Worm (Caenorhabditis elegans): ENCODE data around the gene nth-1.

nth-1 gene

ce11 chrIII:4280215-4281173 is 13.6 kb downstream of the nth-1 start, which contains the start of gene sup-26:
TSS of gene sup-26 (minus strand) at chrIII:4280224.
- TF ChIP-seq pqm-1 (tag; optimal IDR thresholded peaks at IDR 0.05), result no peak
- no peak for TF ChIP-seq fkh-10 (GFP tag; optimal IDR thresholded peaks at IDR 0.05)
- no peak for TF ChIP-seq R02D3.7 (tag; optimal IDR thresholded peaks at IDR 0.05)
- TF ChIP-seq sea-2 (GFP tag; optimal IDR thresholded peaks at IDR 0.05), result no peak
- TF ChIP-seq lin-39 (tag; optimal IDR thresholded peaks at IDR 0.05), result peak; percentile 23
- TF ChIP-seq elt-3 (tag; optimal IDR thresholded peaks at IDR 0.05), result peak in 1 of 3 experiments; percentile 45
- TF ChIP-seq ceh-9 (tag; optimal IDR thresholded peaks at IDR 0.05), result no peak
- TF ChIP-seq ama-1 (optimal IDR thresholded peaks at IDR 0.05), result peak; percentile 7
- TF ChIP-seq nhr-23 (tag; optimal IDR thresholded peaks at IDR 0.05), result peak; percentile 44
- TF ChIP-seq elt-2 (tag; optimal IDR thresholded peaks at IDR 0.05), result no peak
- no peak for TF ChIP-seq aly-2 (tag; optimal IDR thresholded peaks at IDR 0.05)
- TF ChIP-seq lin-15B (tag; optimal IDR thresholded peaks at IDR 0.05), result no peak
- TF ChIP-seq nhr-28 (tag; optimal IDR thresholded peaks at IDR 0.05), result no peak
- peak; percentile 41 for TF ChIP-seq nhr-25 (tag; optimal IDR thresholded peaks at IDR 0.05)
- TF ChIP-seq elt-1 (tag; optimal IDR thresholded peaks at IDR 0.05), result no peak
- peak; percentile 2 for TF ChIP-seq mdl-1 (tag; optimal IDR thresholded peaks at IDR 0.05)
- no peak for TF ChIP-seq mml-1 (tag; optimal IDR thresholded peaks at IDR 0.05)
- TF ChIP-seq pha-4 (tag; optimal IDR thresholded peaks at IDR 0.05), result peak; percentile 38
- no peak for TF ChIP-seq lsy-12 (tag; optimal IDR thresholded peaks at IDR 0.05)

ce11 chrIII:4278203-4278602 is 15.8 kb downstream of the nth-1 start:
- no peak for TF ChIP-seq egl-27 (tag; optimal IDR thresholded peaks at IDR 0.05)
- no peak for TF ChIP-seq ceh-9 (tag; optimal IDR thresholded peaks at IDR 0.05)
- no peak for TF ChIP-seq egl-5 (tag; optimal IDR thresholded peaks at IDR 0.05)
- TF ChIP-seq mdl-1 (tag; optimal IDR thresholded peaks at IDR 0.05), result no peak
- no peak for TF ChIP-seq pqm-1 (tag; optimal IDR thresholded peaks at IDR 0.05)
- TF ChIP-seq nhr-11 (tag; optimal IDR thresholded peaks at IDR 0.05), result no peak
- no peak for TF ChIP-seq nhr-28 (tag; optimal IDR thresholded peaks at IDR 0.05)

ce11 chrIII:4277762-4278161 is 16.3 kb downstream of the nth-1 start:
- no peak for TF ChIP-seq elt-3 (tag; optimal IDR thresholded peaks at IDR 0.05)
- no peak for TF ChIP-seq nhr-77 (tag; optimal IDR thresholded peaks at IDR 0.05)

ce11 chrIII:4276277-4276676 is 17.8 kb downstream of the nth-1 start:
- TF ChIP-seq elt-2 (tag; optimal IDR thresholded peaks at IDR 0.05) (no peak), tbx-2 (tag; optimal IDR thresholded peaks at IDR 0.05) (no peak), nhr-43 (tag; optimal IDR thresholded peaks at IDR 0.05; ENCODE audit: poor library complexity, severe bottlenecking) (no peak), jun-1 (tag; optimal IDR thresholded peaks at IDR 0.05) (no peak), ztf-4 (tag; optimal IDR thresholded peaks at IDR 0.05) (no peak), nhr-11 (tag; optimal IDR thresholded peaks at IDR 0.05) (no peak), aly-2 (tag; optimal IDR thresholded peaks at IDR 0.05) (no peak), nfya-1 (tag; optimal IDR thresholded peaks at IDR 0.05; ENCODE audit: insufficient read depth) (no peak), unc-39 (tag; optimal IDR thresholded peaks at IDR 0.05) (no peak), mdl-1 (tag; optimal IDR thresholded peaks at IDR 0.05) (no peak), lsy-12 (tag; optimal IDR thresholded peaks at IDR 0.05) (no peak), fkh-10 (GFP tag; optimal IDR thresholded peaks at IDR 0.05) (no peak), elt-3 (tag; optimal IDR thresholded peaks at IDR 0.05) (no peak), nhr-67 (tag; optimal IDR thresholded peaks at IDR 0.05) (no peak), elt-1 (tag; optimal IDR thresholded peaks at IDR 0.05) (no peak), R02D3.7 (tag; optimal IDR thresholded peaks at IDR 0.05) (no peak), snpc-4 (tag; optimal IDR thresholded peaks at IDR 0.05) (no peak), nhr-237 (tag; optimal IDR thresholded peaks at IDR 0.05) (no peak), nhr-25 (tag; optimal IDR thresholded peaks at IDR 0.05) (no peak), fkh-2 (tag; optimal IDR thresholded peaks at IDR 0.05) (no peak)

ce11 chrIII:4275704-4276103 is 18.3 kb downstream of the nth-1 start:
- TF ChIP-seq ceh-82 (tag; optimal IDR thresholded peaks at IDR 0.05) (no peak), egl-27 (tag; optimal IDR thresholded peaks at IDR 0.05) (no peak), nfya-1 (tag; optimal IDR thresholded peaks at IDR 0.05; ENCODE audit: insufficient read depth) (peak; percentile 98), lin-15B (tag; optimal IDR thresholded peaks at IDR 0.05) (peak; percentile 17), sea-2 (GFP tag; optimal IDR thresholded peaks at IDR 0.05) (no peak), ztf-11 (tag; optimal IDR thresholded peaks at IDR 0.05) (no peak), daf-12 (tag; optimal IDR thresholded peaks at IDR 0.05) (no peak), nhr-43 (tag; optimal IDR thresholded peaks at IDR 0.05; ENCODE audit: poor library complexity, severe bottlenecking) (no peak), snpc-4 (tag; optimal IDR thresholded peaks at IDR 0.05) (no peak), skn-1 (tag; optimal IDR thresholded peaks at IDR 0.05) (no peak), ceh-9 (tag; optimal IDR thresholded peaks at IDR 0.05) (no peak), hmg-11 (tag; optimal IDR thresholded peaks at IDR 0.05) (no peak), ceh-28 (tag; optimal IDR thresholded peaks at IDR 0.05) (no peak), zag-1 (tag; optimal IDR thresholded peaks at IDR 0.05) (no peak), fkh-2 (tag; optimal IDR thresholded peaks at IDR 0.05) (no peak), aly-2 (tag; optimal IDR thresholded peaks at IDR 0.05) (no peak)
